Worm (Caenorhabditis elegans): ENCODE data around the gene Y39H10B.3.

The Y39H10B.3 gene

DNA sequence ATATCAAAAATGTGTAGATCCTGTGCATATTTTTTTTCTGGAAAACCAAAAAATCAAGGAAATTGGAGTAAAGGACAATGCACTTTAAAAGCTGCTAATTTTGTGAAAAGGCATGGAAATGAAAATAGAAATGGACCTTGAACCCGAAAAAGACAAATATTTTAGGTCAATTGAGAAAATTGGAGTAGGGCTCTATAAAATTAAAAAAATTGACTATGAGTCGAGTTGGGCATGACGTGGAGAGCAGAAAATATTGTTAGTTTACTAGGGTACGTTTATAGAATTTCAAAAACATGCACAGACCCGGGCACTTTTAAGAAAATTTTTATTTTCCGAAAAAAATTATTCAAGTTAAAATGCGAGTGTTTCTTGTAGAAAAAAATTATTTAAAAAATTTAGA, 11.1 kb upstream of the Y39H10B.3 start, which contains the start of gene acr-23:
Gene acr-23, minus strand, starts transcription at position 101 of the 400 bp plus-strand sequence.
- TF ChIP-seq nhr-11 (tag; optimal IDR thresholded peaks at IDR 0.05), result no peak
- no peak for TF ChIP-seq lin-35 (GFP tag; optimal IDR thresholded peaks at IDR 0.05)
- no peak for TF ChIP-seq elt-3 (tag; optimal IDR thresholded peaks at IDR 0.05)
- no peak for TF ChIP-seq mab-9 (GFP tag; IDR thresholded peaks at IDR 0.05)
- TF ChIP-seq pqm-1 (tag; optimal IDR thresholded peaks at IDR 0.05), result no peak
- TF ChIP-seq Y116A8C.19 (tag; optimal IDR thresholded peaks at IDR 0.05; ENCODE audit: borderline replicate concordance), result no peak
- no peak for TF ChIP-seq mep-1 (tag; optimal IDR thresholded peaks at IDR 0.05)
- TF ChIP-seq fkh-4 (tag; optimal IDR thresholded peaks at IDR 0.05; ENCODE audit: borderline replicate concordance), result no peak

ce11 chrV:3666887-3667286, 3.7 kb upstream of the Y39H10B.3 start, which contains the start of gene str-113:
TSS of gene str-113 (minus strand) at chrV:3666987.
- TF ChIP-seq nhr-237 (tag; optimal IDR thresholded peaks at IDR 0.05) (no peak), mep-1 (tag; optimal IDR thresholded peaks at IDR 0.05) (no peak), pax-3 (tag; optimal IDR thresholded peaks at IDR 0.05) (no peak), efl-1 (optimal IDR thresholded peaks at IDR 0.05) (no peak), efl-1 (GFP tag; optimal IDR thresholded peaks at IDR 0.05 in 1 of 2) (no peak), xbp-1 (tag; optimal IDR thresholded peaks at IDR 0.05) (no peak), nhr-90 (tag; optimal IDR thresholded peaks at IDR 0.05; ENCODE audit: poor library complexity) (no peak), fkh-8 (tag; optimal IDR thresholded peaks at IDR 0.05) (no peak), lin-35 (GFP tag; optimal IDR thresholded peaks at IDR 0.05) (no peak), dsc-1 (tag; optimal IDR thresholded peaks at IDR 0.05) (no peak), ceh-82 (tag; optimal IDR thresholded peaks at IDR 0.05) (no peak), ceh-88 (GFP tag; IDR thresholded peaks at IDR 0.05) (no peak), tbx-2 (tag; optimal IDR thresholded peaks at IDR 0.05) (no peak), nhr-77 (tag; optimal IDR thresholded peaks at IDR 0.05) (no peak), nhr-12 (tag; optimal IDR thresholded peaks at IDR 0.05) (no peak), blmp-1 (tag; optimal IDR thresholded peaks at IDR 0.05) (no peak), zag-1 (tag; optimal IDR thresholded peaks at IDR 0.05) (no peak), vab-15 (tag; optimal IDR thresholded peaks at IDR 0.05) (no peak), nhr-85 (tag) (no peak), C16A3.4 (tag; optimal IDR thresholded peaks at IDR 0.05) (no peak), elt-3 (tag; optimal IDR thresholded peaks at IDR 0.05) (no peak)

ce11 chrV:3668464-3668863, 2.1 kb upstream of the Y39H10B.3 start, which contains the start of gene Y39H10B.2:
TSS of gene Y39H10B.2 (plus strand) at chrV:3668764.
- no peak for TF ChIP-seq grh-1 (GFP tag; IDR thresholded peaks at IDR 0.05)
- TF ChIP-seq unc-30 (tag; optimal IDR thresholded peaks at IDR 0.05), result no peak
- no peak for TF ChIP-seq ztf-11 (tag; optimal IDR thresholded peaks at IDR 0.05)
- TF ChIP-seq nhr-47 (tag; optimal IDR thresholded peaks at IDR 0.05), result no peak
- no peak for TF ChIP-seq efl-3 (GFP tag; optimal IDR thresholded peaks at IDR 0.05)
- no peak for TF ChIP-seq unc-98 (GFP tag; IDR thresholded peaks at IDR 0.05)
- no peak for TF ChIP-seq ceh-90 (tag; optimal IDR thresholded peaks at IDR 0.05)
- no peak for TF ChIP-seq pag-3 (tag; optimal IDR thresholded peaks at IDR 0.05; ENCODE audit: borderline replicate concordance, insufficient read depth)
- TF ChIP-seq ces-1 (GFP tag; optimal IDR thresholded peaks at IDR 0.05), result no peak
- TF ChIP-seq nhr-28 (tag; optimal IDR thresholded peaks at IDR 0.05), result no peak
- no peak for TF ChIP-seq unc-130 (tag; optimal IDR thresholded peaks at IDR 0.05)
- no peak for TF ChIP-seq lsy-2 (tag; optimal IDR thresholded peaks at IDR 0.05)

ce11 chrV:3673080-3673479, 2.5 kb downstream of the Y39H10B.3 start, which contains the start of gene pals-33:
TSS of gene pals-33 (plus strand) at chrV:3673380.
- no peak for TF ChIP-seq nhr-77 (tag; optimal IDR thresholded peaks at IDR 0.05)
- TF ChIP-seq ama-1 (optimal IDR thresholded peaks at IDR 0.05), result no peak
- TF ChIP-seq ceh-88 (GFP tag; IDR thresholded peaks at IDR 0.05), result no peak
- TF ChIP-seq skn-1 (tag; optimal IDR thresholded peaks at IDR 0.05), result no peak
- no peak for TF ChIP-seq tlp-1 (tag; optimal IDR thresholded peaks at IDR 0.05)
- no peak for TF ChIP-seq unc-98 (GFP tag; IDR thresholded peaks at IDR 0.05)
- no peak for TF ChIP-seq fos-1 (tag; optimal IDR thresholded peaks at IDR 0.05)
- no peak for TF ChIP-seq efl-1 (optimal IDR thresholded peaks at IDR 0.05)
- no peak for TF ChIP-seq efl-1 (GFP tag; optimal IDR thresholded peaks at IDR 0.05 in 1 of 2)
- no peak for TF ChIP-seq pax-3 (tag; optimal IDR thresholded peaks at IDR 0.05)

All from whole organism, L1 larva.